Worm (Caenorhabditis elegans) whole organism, young adult: ENCODE results near the gene rpac-40.

Experiments
- B0035.1 ChIP-seq: sonication (generic microtip); optimal IDR thresholded peaks from 2 replicates; lab custom pipeline; 2016; ENCODE audit warnings: missing genetic modification characterization, mild to moderate bottlenecking, missing compliant biosample characterization, missing genotype, missing genetic modification reagents
- F10E7.11 ChIP-seq: sonication (generic microtip); optimal IDR thresholded peaks from 2 replicates; lab custom pipeline; 2017; ENCODE audit warnings: mild to moderate bottlenecking, missing genetic modification characterization, moderate library complexity, missing compliant biosample characterization
- F22D6.2 ChIP-seq: sonication (generic microtip); optimal IDR thresholded peaks from 2 replicates; lab custom pipeline; 2016; ENCODE audit warnings: mild to moderate bottlenecking, missing genetic modification characterization, missing compliant biosample characterization
- F37B4.10 ChIP-seq: fragments of 200-800 bp; sonication (Bioruptor generic); IDR thresholded peaks from 2 replicates; pipeline ENCODE4 v1.3.6; 2022; ENCODE audit warnings: missing genetic modification characterization, missing compliant biosample characterization
- F39B2.1 ChIP-seq: fragments of 200-800 bp; sonication (Bioruptor generic); IDR thresholded peaks from 2 replicates; pipeline ENCODE4 v1.3.6; 2022; ENCODE audit warnings: missing genetic modification reagents, missing genetic modification characterization, missing compliant biosample characterization
- F49E8.2 ChIP-seq: sonication (generic microtip); optimal IDR thresholded peaks from 3 replicates; lab custom pipeline; 2017; ENCODE audit warnings: missing genetic modification characterization, mild to moderate bottlenecking, missing compliant biosample characterization, antibody characterized with exemption, moderate library complexity; ENCODE audit not compliant: insufficient read depth
- K11D2.4 ChIP-seq: fragments of 200-800 bp; sonication (Bioruptor generic); IDR thresholded peaks from 2 replicates; pipeline ENCODE4 v1.3.6; 2022; ENCODE audit warnings: missing genetic modification reagents, missing genetic modification characterization, missing compliant biosample characterization
- K12H6.12 ChIP-seq: fragments of 200-800 bp; sonication (Bioruptor generic); optimal IDR thresholded peaks from 2 replicates; lab custom pipeline; 2018; ENCODE audit warnings: mild to moderate bottlenecking, missing genetic modification characterization, missing compliant biosample characterization
- T26A5.8 ChIP-seq: sonication (generic microtip); optimal IDR thresholded peaks from 2 replicates; lab custom pipeline; 2016; ENCODE audit warnings: missing genetic modification characterization, missing compliant biosample characterization
- Y53F4B.3 ChIP-seq: fragments of 200-800 bp; sonication (Bioruptor generic); IDR thresholded peaks from 2 replicates; pipeline ENCODE4 v1.3.6; 2022; ENCODE audit warnings: missing genetic modification reagents, missing genetic modification characterization, missing compliant biosample characterization
- Y67H2A.10 ChIP-seq: fragments of 200-800 bp; sonication (Bioruptor generic); conservative IDR thresholded peaks from 2 replicates; pipeline ENCODE4 v1.3.6; 2022; ENCODE audit warnings: missing genetic modification reagents, missing genetic modification characterization, missing compliant biosample characterization
- akir-1 ChIP-seq: fragments of 200-800 bp; sonication (Bioruptor generic); optimal IDR thresholded peaks from 2 replicates; lab custom pipeline; 2018; ENCODE audit warnings: mild to moderate bottlenecking, missing genetic modification characterization, moderate library complexity, missing compliant biosample characterization
- attf-3 ChIP-seq: fragments of 200-800 bp; sonication (Bioruptor generic); conservative IDR thresholded peaks from 2 replicates; pipeline ENCODE4 v1.3.6; 2022; ENCODE audit warnings: missing genetic modification reagents, missing genetic modification characterization, missing compliant biosample characterization
- ccch-3 ChIP-seq: fragments of 200-800 bp; sonication (Bioruptor generic); optimal IDR thresholded peaks from 2 replicates; lab custom pipeline; 2018; ENCODE audit warnings: mild to moderate bottlenecking, missing genetic modification characterization, missing compliant biosample characterization
- cebp-1 ChIP-seq, 2 experiments: fragments of 200-800 bp in 1 of 2; sonication (Bioruptor generic) in 1 of 2; sonication (generic microtip) in 1 of 2; IDR thresholded peaks in 1 of 2; optimal IDR thresholded peaks in 1 of 2; 2 replicates each; pipeline versions ENCODE4 v1.3.6 to Lab custom; 2017 to 2022; ENCODE audit warnings: missing compliant biosample characterization in 2 of 2, missing genetic modification characterization in 2 of 2, mild to moderate bottlenecking in 1 of 2, missing genetic modification reagents in 1 of 2, moderate library complexity in 1 of 2
- ceh-58 ChIP-seq: fragments of 200-800 bp; sonication (Bioruptor generic); IDR thresholded peaks from 2 replicates; pipeline ENCODE4 v1.3.6; 2022; ENCODE audit warnings: missing genetic modification characterization, missing compliant biosample characterization
- ceh-79 ChIP-seq: sonication (generic microtip); optimal IDR thresholded peaks from 2 replicates; lab custom pipeline; 2017; ENCODE audit warnings: mild to moderate bottlenecking, missing genetic modification characterization, missing compliant biosample characterization
- dpl-1 ChIP-seq: fragments of 150-350 bp; optimal IDR thresholded peaks from 2 replicates; lab custom pipeline; 2014; ENCODE audit warnings: missing biosample characterization, missing genetic modification reagents, missing genetic modification characterization
- egrh-3 ChIP-seq: fragments of 200-800 bp; sonication (Bioruptor generic); IDR thresholded peaks from 2 replicates; pipeline ENCODE4 v1.3.6; 2022; ENCODE audit warnings: missing genetic modification reagents, missing genetic modification characterization, missing compliant biosample characterization
- fkh-3 ChIP-seq: sonication (generic microtip); optimal IDR thresholded peaks from 2 replicates; lab custom pipeline; 2016; ENCODE audit warnings: mild to moderate bottlenecking, missing genetic modification characterization, missing compliant biosample characterization
- hlh-12 ChIP-seq: sonication (generic microtip); optimal IDR thresholded peaks from 2 replicates; lab custom pipeline; 2016; ENCODE audit warnings: missing genetic modification characterization, missing compliant biosample characterization
- let-607 ChIP-seq, 2 experiments: fragments of 200-800 bp in 1 of 2; sonication (Bioruptor generic) in 1 of 2; sonication (generic microtip) in 1 of 2; optimal IDR thresholded peaks; 2 replicates each; lab custom pipeline; 2016 to 2018; ENCODE audit warnings: mild to moderate bottlenecking in 2 of 2, missing compliant biosample characterization in 2 of 2, missing genetic modification characterization in 2 of 2, moderate library complexity in 2 of 2, missing genotype in 1 of 2
- lin-40 ChIP-seq: sonication (generic microtip); optimal IDR thresholded peaks from 2 replicates; lab custom pipeline; 2016; ENCODE audit warnings: missing genetic modification characterization, mild to moderate bottlenecking, missing compliant biosample characterization, missing genotype, missing genetic modification reagents
- lsy-27 ChIP-seq: sonication (generic microtip); optimal IDR thresholded peaks from 2 replicates; lab custom pipeline; 2017; ENCODE audit warnings: missing genetic modification characterization, mild to moderate bottlenecking, missing compliant biosample characterization, antibody characterized with exemption, missing genotype, borderline replicate concordance; ENCODE audit not compliant: insufficient read depth
- madf-6 ChIP-seq: fragments of 200-800 bp; sonication (Bioruptor generic); IDR thresholded peaks from 2 replicates; pipeline ENCODE4 v1.3.6; 2022; ENCODE audit warnings: missing genetic modification reagents, missing genetic modification characterization, missing compliant biosample characterization
- mes-4 ChIP-seq: sonication (generic microtip); optimal IDR thresholded peaks from 2 replicates; lab custom pipeline; 2016; ENCODE audit warnings: missing genotype, missing genetic modification characterization, missing compliant biosample characterization
- nfya-2 ChIP-seq: fragments of 200-800 bp; sonication (Bioruptor generic); IDR thresholded peaks from 2 replicates; pipeline ENCODE4 v1.3.6; 2022; ENCODE audit warnings: missing genetic modification reagents, missing genetic modification characterization, missing compliant biosample characterization
- nhr-179 ChIP-seq: sonication (generic microtip); optimal IDR thresholded peaks from 2 replicates; lab custom pipeline; 2016; ENCODE audit warnings: mild to moderate bottlenecking, missing genetic modification characterization, missing compliant biosample characterization
- pbrm-1 ChIP-seq: fragments of 200-800 bp; sonication (Bioruptor generic); IDR thresholded peaks from 2 replicates; pipeline ENCODE4 v1.3.6; 2022; ENCODE audit warnings: missing genetic modification reagents, missing genetic modification characterization, missing compliant biosample characterization
- pha-4 ChIP-seq: fragments of 150-350 bp; sonication (generic microtip); optimal IDR thresholded peaks from 2 replicates; lab custom pipeline; 2014; ENCODE audit warnings: missing biosample characterization, missing genetic modification reagents, missing genetic modification characterization
- rcor-1 ChIP-seq: fragments of 200-800 bp; sonication (Bioruptor generic); IDR thresholded peaks from 2 replicates; pipeline ENCODE4 v1.3.6; 2022; ENCODE audit warnings: missing genetic modification reagents, missing genetic modification characterization, missing compliant biosample characterization
- rec-8 ChIP-seq, 2 experiments: sonication (generic microtip); optimal IDR thresholded peaks; 2 replicates each; lab custom pipeline; 2016; ENCODE audit warnings: mild to moderate bottlenecking in 2 of 2, missing genetic modification characterization in 2 of 2, missing genetic modification reagents in 2 of 2, missing genotype in 2 of 2, missing biosample characterization in 1 of 2, missing compliant biosample characterization in 1 of 2, moderate library complexity in 1 of 2
- rpc-1 ChIP-seq, 2 experiments: fragments of 150-350 bp in 1 of 2; sonication (generic microtip) in 1 of 2; optimal IDR thresholded peaks; 2 replicates each; lab custom pipeline; 2014 to 2018; ENCODE audit warnings: missing biosample characterization in 1 of 2, missing genetic modification characterization in 1 of 2, missing genetic modification reagents in 1 of 2, missing genotype in 1 of 2
- sea-2 ChIP-seq: fragments of 200-800 bp; sonication (Bioruptor generic); IDR thresholded peaks from 2 replicates; pipeline ENCODE4 v1.3.6; 2022; ENCODE audit warnings: missing genetic modification characterization, missing compliant biosample characterization
- sptf-2 ChIP-seq: fragments of 200-800 bp; sonication (Bioruptor generic); optimal IDR thresholded peaks from 2 replicates; lab custom pipeline; 2018; ENCODE audit warnings: mild to moderate bottlenecking, missing genetic modification characterization, missing compliant biosample characterization
- tlf-1 ChIP-seq: fragments of 200-800 bp; sonication (Bioruptor generic); optimal IDR thresholded peaks from 2 replicates; lab custom pipeline; 2018; ENCODE audit warnings: mild to moderate bottlenecking, missing genetic modification characterization, missing compliant biosample characterization
- zfh-2 ChIP-seq: fragments of 200-800 bp; sonication (Bioruptor generic); conservative IDR thresholded peaks from 2 replicates; pipeline ENCODE4 v1.3.6; 2022; ENCODE audit warnings: missing genetic modification reagents, missing genetic modification characterization, missing compliant biosample characterization
- ztf-28 ChIP-seq: fragments of 200-800 bp; sonication (Bioruptor generic); IDR thresholded peaks from 2 replicates; pipeline ENCODE4 v1.3.6; 2022; ENCODE audit warnings: missing genetic modification reagents, missing genetic modification characterization, missing compliant biosample characterization
- ztf-3 ChIP-seq: fragments of 200-800 bp; sonication (Bioruptor generic); optimal IDR thresholded peaks from 2 replicates; lab custom pipeline; 2018; ENCODE audit warnings: mild to moderate bottlenecking, missing genetic modification characterization, missing compliant biosample characterization

Gene rpac-40

DNA sequence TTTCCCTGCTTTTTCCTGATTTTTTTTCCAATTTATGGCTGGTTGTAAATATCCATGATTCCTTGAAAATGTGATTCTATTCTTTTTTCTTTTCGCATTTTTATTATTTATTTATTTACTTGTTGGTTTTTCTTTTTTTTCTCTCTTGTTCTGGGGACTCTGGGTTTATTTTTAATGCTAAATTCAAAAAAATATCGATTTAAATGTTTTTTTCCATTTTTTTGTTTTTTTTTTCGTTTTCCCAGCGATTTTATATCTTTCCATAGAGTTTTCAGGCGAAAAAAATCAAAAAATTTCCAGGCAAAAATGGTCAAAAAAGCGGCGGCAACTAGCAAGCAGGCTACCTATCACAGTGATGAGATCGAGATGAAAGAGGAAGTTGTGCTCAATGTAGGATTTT, at the start of gene rpac-40:
TSS of gene rpac-40 (plus strand) at position 301 of the 400 bp plus-strand sequence.
- TF ChIP-seq nfya-2 (GFP tag; lab: Robert Waterston, UW), result no peak
- 0 out of 2 replicates have a peak, but pooled peaks have one; percentile 10 for TF ChIP-seq madf-6 (GFP tag; lab: Robert Waterston, UW)
- TF ChIP-seq, all 124 proteins: peak for 1

DNA sequence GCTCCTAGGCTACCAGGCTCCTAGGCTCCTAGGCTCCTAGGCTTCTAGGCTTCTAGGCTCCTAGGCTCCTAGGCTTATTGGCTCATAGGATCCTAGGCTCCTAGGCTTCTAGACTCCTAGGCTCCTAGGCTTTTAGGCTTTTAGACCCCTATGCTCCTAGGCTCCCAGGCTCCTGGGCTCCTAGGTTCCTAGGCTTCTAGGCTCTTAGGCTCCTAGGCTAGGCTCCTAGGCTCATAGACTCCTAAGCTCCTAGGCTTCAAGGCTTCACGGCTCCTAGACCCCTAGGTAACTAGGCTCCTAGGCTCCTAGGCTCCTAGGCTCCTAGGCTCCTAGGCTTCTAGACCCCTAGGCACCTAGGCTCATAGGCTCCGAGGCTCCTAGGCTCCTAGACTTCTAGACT, 47.9 kb upstream of the rpac-40 start:
- no peak for TF ChIP-seq tlf-1 (GFP tag; lab: Kevin White, UChicago)
- TF ChIP-seq zfh-2 (GFP tag; lab: Robert Waterston, UW), result peak; percentile 59

DNA sequence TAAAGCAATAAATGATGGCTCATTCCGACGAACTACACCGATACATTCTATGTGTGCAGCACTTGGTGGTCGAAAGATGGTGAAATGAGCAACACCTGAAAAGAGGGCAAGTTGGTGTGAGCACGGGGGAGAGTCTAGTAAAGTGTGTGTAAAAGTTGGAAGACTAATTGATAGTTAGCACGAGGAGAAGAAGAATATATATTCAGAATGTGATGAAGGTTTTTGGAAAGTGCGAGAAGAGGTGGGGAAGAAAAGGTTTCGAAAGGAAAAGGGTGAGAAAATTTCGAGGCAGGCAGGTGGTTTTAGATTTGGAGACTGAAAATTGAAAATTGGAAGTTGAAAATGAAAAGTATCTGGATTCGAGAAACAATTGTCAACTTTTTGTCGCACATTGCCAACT, 47.1 kb upstream of the rpac-40 start, which contains the start of gene Y45G5AM.6:
TSS of gene Y45G5AM.6 (minus strand) at position 101 of the 400 bp plus-strand sequence.
- TF ChIP-seq lsy-27 (tag; lab: Kevin White, UChicago) (no peak), egrh-3 (GFP tag; lab: Robert Waterston, UW) (no peak), Y67H2A.10 (GFP tag; lab: Robert Waterston, UW) (no peak), K12H6.12 (no peak), lin-40 (tag; lab: Kevin White, UChicago) (no peak), sea-2 (GFP tag; lab: Robert Waterston, UW) (no peak), ceh-58 (GFP tag; lab: Robert Waterston, UW) (no peak), pha-4 (tag; lab: Kevin White, UChicago) (no peak), ceh-79 (tag; lab: Kevin White, UChicago) (no peak), T26A5.8 (tag; lab: Kevin White, UChicago) (no peak), B0035.1 (tag; lab: Kevin White, UChicago) (no peak), pbrm-1 (no peak), sptf-2 (no peak), attf-3 (GFP tag; lab: Robert Waterston, UW) (no peak), akir-1 (GFP tag; lab: Kevin White, UChicago) (no peak), dpl-1 (GFP tag; lab: Kevin White, UChicago) (no peak), F49E8.2 (tag; lab: Kevin White, UChicago) (no peak)

DNA sequence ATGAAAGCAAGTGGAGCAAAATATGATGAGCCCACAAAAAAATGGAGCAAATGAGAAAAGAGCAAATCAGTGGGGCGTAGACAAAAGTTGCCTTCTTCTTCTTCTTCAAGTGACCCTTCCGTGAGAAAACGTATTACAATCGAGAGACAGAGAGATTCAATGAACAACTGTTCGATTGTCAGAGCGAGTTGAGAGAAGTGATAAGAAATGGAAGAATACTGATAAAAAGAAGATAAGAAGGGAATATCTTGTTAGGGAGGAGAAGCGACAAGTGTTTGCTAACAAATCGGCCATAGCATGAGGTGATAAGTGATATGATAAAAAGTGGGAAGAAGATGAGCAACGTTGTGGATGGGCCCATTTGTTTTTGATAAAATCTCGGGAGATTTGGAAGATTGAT, 42.0 kb upstream of the rpac-40 start:
- TF ChIP-seq cebp-1 (GFP tag; IDR thresholded peaks at IDR 0.05; lab: Robert Waterston, UW) (no peak), cebp-1 (tag; optimal IDR thresholded peaks at IDR 0.05; lab: Kevin White, UChicago) (no peak), ztf-3 (GFP tag; lab: Kevin White, UChicago) (no peak), ccch-3 (GFP tag; lab: Kevin White, UChicago) (no peak), rcor-1 (GFP tag; lab: Robert Waterston, UW) (no peak), mes-4 (tag; lab: Kevin White, UChicago) (no peak), sptf-2 (no peak), fkh-3 (tag; lab: Kevin White, UChicago) (no peak), Y53F4B.3 (GFP tag; lab: Robert Waterston, UW) (no peak), ztf-28 (GFP tag; lab: Robert Waterston, UW) (no peak), let-607 (tag; optimal IDR thresholded peaks at IDR 0.05; lab: Kevin White, UChicago) (no peak), hlh-12 (tag; lab: Kevin White, UChicago) (no peak), rec-8 (tag; optimal IDR thresholded peaks at IDR 0.05; lab: Kevin White, UChicago) (no peak), nhr-179 (tag; lab: Kevin White, UChicago) (no peak), K11D2.4 (GFP tag; lab: Robert Waterston, UW) (no peak), rpc-1 (optimal IDR thresholded peaks at IDR 0.05; lab: Kevin White, UChicago) (no peak), rpc-1 (tag; optimal IDR thresholded peaks at IDR 0.05; lab: Kevin White, UChicago) (no peak), F22D6.2 (no peak), F37B4.10 (GFP tag; lab: Robert Waterston, UW) (no peak), zfh-2 (GFP tag; lab: Robert Waterston, UW) (no peak), F39B2.1 (GFP tag; lab: Robert Waterston, UW) (no peak), F10E7.11 (tag; lab: Kevin White, UChicago) (no peak)
